Fruit fly (Drosophila melanogaster) whole organism, prepupa: ENCODE results near the gene CG31650.

Experiments
- Blimp-1 ChIP-seq: fragments of 200-800 bp; sonication (Bioruptor generic); optimal IDR thresholded peaks from 3 replicates; lab custom pipeline; 2017; ENCODE audit warnings: missing biosample characterization, missing genetic modification characterization, mild to moderate bottlenecking, moderate library complexity, missing genetic modification reagents
- CG10631 ChIP-seq: fragments of 200-800 bp; sonication (Bioruptor generic); optimal IDR thresholded peaks from 2 replicates; lab custom pipeline; 2016; ENCODE audit warnings: missing biosample characterization, missing genetic modification characterization
- CG10669 ChIP-seq: fragments of 200-800 bp; sonication (Bioruptor generic); optimal IDR thresholded peaks from 3 replicates; lab custom pipeline; 2018; ENCODE audit warnings: missing biosample characterization, mild to moderate bottlenecking, missing genetic modification characterization, moderate library complexity
- CG11902 ChIP-seq: fragments of 200-800 bp; sonication (Bioruptor generic); optimal IDR thresholded peaks from 3 replicates; lab custom pipeline; 2016; ENCODE audit warnings: missing biosample characterization, missing genetic modification characterization
- CG16779 ChIP-seq: fragments of 200-800 bp; sonication (Bioruptor generic); optimal IDR thresholded peaks from 3 replicates; lab custom pipeline; 2017; ENCODE audit warnings: missing biosample characterization, mild to moderate bottlenecking, missing genetic modification characterization
- CG3032 ChIP-seq: fragments of 200-800 bp; optimal IDR thresholded peaks from 2 replicates; lab custom pipeline; 2019; ENCODE audit warnings: missing biosample characterization, mild to moderate bottlenecking, missing genetic modification characterization, moderate library complexity
- CG31627 ChIP-seq: fragments of 200-800 bp; sonication (Bioruptor generic); optimal IDR thresholded peaks from 3 replicates; lab custom pipeline; 2016; ENCODE audit warnings: missing biosample characterization, missing genetic modification characterization
- CG32006 ChIP-seq: fragments of 200-800 bp; sonication (Bioruptor generic); optimal IDR thresholded peaks from 3 replicates; lab custom pipeline; 2017; ENCODE audit warnings: missing biosample characterization, mild to moderate bottlenecking, missing genetic modification characterization
- CG3919 ChIP-seq: fragments of 200-800 bp; sonication (Bioruptor generic); optimal IDR thresholded peaks from 3 replicates; lab custom pipeline; 2016; ENCODE audit warnings: missing biosample characterization, missing genetic modification characterization
- CG6163 ChIP-seq: fragments of 200-800 bp; sonication (Bioruptor generic); IDR thresholded peaks from 3 replicates; pipeline ENCODE4 v1.3.6; 2022; ENCODE audit warnings: missing biosample characterization, missing genetic modification characterization
- CG6276 ChIP-seq: fragments of 200-800 bp; sonication (Bioruptor generic); optimal IDR thresholded peaks from 2 replicates; lab custom pipeline; 2017; ENCODE audit warnings: missing biosample characterization, mild to moderate bottlenecking, missing genetic modification characterization
- CG6792 ChIP-seq: fragments of 200-800 bp; sonication (Bioruptor generic); optimal IDR thresholded peaks from 3 replicates; lab custom pipeline; 2016; ENCODE audit warnings: missing biosample characterization, missing genetic modification characterization
- CG6808 ChIP-seq: fragments of 200-800 bp; sonication (Bioruptor generic); optimal IDR thresholded peaks from 3 replicates; lab custom pipeline; 2017; ENCODE audit warnings: missing biosample characterization, missing genetic modification characterization, mild to moderate bottlenecking, moderate library complexity, missing genetic modification reagents
- CG6854 ChIP-seq: fragments of 200-800 bp; sonication (Bioruptor generic); optimal IDR thresholded peaks from 2 replicates; lab custom pipeline; 2017; ENCODE audit warnings: missing biosample characterization, mild to moderate bottlenecking, missing genetic modification characterization
- CG7368 ChIP-seq: fragments of 200-800 bp; sonication (Bioruptor generic); optimal IDR thresholded peaks from 3 replicates; lab custom pipeline; 2016; ENCODE audit warnings: missing biosample characterization, missing genetic modification characterization
- CG8319 ChIP-seq: fragments of 200-800 bp; sonication (Bioruptor generic); optimal IDR thresholded peaks from 3 replicates; lab custom pipeline; 2016; ENCODE audit warnings: missing biosample characterization, missing genetic modification characterization
- CG8632 ChIP-seq: fragments of 200-800 bp; sonication (Bioruptor generic); optimal IDR thresholded peaks from 3 replicates; lab custom pipeline; 2016; ENCODE audit warnings: missing biosample characterization, missing genetic modification characterization
- Eip75B ChIP-seq: fragments of 200-800 bp; sonication (Bioruptor generic); optimal IDR thresholded peaks from 3 replicates; lab custom pipeline; 2016; ENCODE audit warnings: missing biosample characterization, missing genetic modification characterization
- Eip78C ChIP-seq: fragments of 200-800 bp; sonication (Bioruptor generic); peaks from one replicate; lab custom pipeline; 2016; ENCODE audit warnings: missing biosample characterization, missing genetic modification characterization
- Ets21C ChIP-seq: fragments of 200-800 bp; sonication (Bioruptor generic); optimal IDR thresholded peaks from 3 replicates; lab custom pipeline; 2016; ENCODE audit warnings: missing biosample characterization, missing genetic modification characterization
- Ets96B ChIP-seq: fragments of 200-800 bp; optimal IDR thresholded peaks from 2 replicates; lab custom pipeline; 2019; ENCODE audit warnings: missing biosample characterization, mild to moderate bottlenecking, missing genetic modification characterization, moderate library complexity
- Gug ChIP-seq: fragments of 200-800 bp; sonication (Bioruptor generic); IDR thresholded peaks from 2 replicates; pipeline ENCODE4 v1.3.6; 2022; ENCODE audit warnings: missing biosample characterization, missing genetic modification characterization
- Hr38 ChIP-seq: sonication (Bioruptor generic); optimal IDR thresholded peaks from 2 replicates; lab custom pipeline; 2016; ENCODE audit warnings: missing biosample characterization, missing genetic modification characterization
- Hr39 ChIP-seq: fragments of 200-800 bp; sonication (Bioruptor generic); optimal IDR thresholded peaks from 2 replicates; lab custom pipeline; 2016; ENCODE audit warnings: missing biosample characterization, missing genetic modification characterization
- Met ChIP-seq: fragments of 200-800 bp; sonication (Bioruptor generic); optimal IDR thresholded peaks from 3 replicates; lab custom pipeline; 2016; ENCODE audit warnings: missing biosample characterization, missing genetic modification characterization
- Smox ChIP-seq: fragments of 200-800 bp; sonication (Bioruptor generic); optimal IDR thresholded peaks from 3 replicates; lab custom pipeline; 2016; ENCODE audit warnings: missing biosample characterization, missing genetic modification characterization
- Sox102F ChIP-seq: fragments of 200-800 bp; sonication (Bioruptor generic); optimal IDR thresholded peaks from 2 replicates; lab custom pipeline; 2016; ENCODE audit warnings: missing biosample characterization, mild to moderate bottlenecking, missing genetic modification characterization
- Sox14 ChIP-seq: fragments of 200-800 bp; sonication (Bioruptor generic); optimal IDR thresholded peaks from 3 replicates; lab custom pipeline; 2016; ENCODE audit warnings: missing biosample characterization, missing genetic modification characterization
- Sox15 ChIP-seq: fragments of 200-800 bp; sonication (Bioruptor generic); optimal IDR thresholded peaks from 3 replicates; lab custom pipeline; 2016; ENCODE audit warnings: missing biosample characterization, missing genetic modification characterization
- achi ChIP-seq: fragments of 200-800 bp; sonication (Bioruptor generic); optimal IDR thresholded peaks from 3 replicates; lab custom pipeline; 2016; ENCODE audit warnings: missing biosample characterization, missing genetic modification characterization
- acj6 ChIP-seq: fragments of 200-800 bp; sonication (Bioruptor generic); optimal IDR thresholded peaks from 3 replicates; lab custom pipeline; 2016; ENCODE audit warnings: missing biosample characterization, missing genetic modification characterization
- dac ChIP-seq: fragments of 200-800 bp; sonication (Bioruptor generic); optimal IDR thresholded peaks from 2 replicates; lab custom pipeline; 2017; ENCODE audit warnings: missing biosample characterization, mild to moderate bottlenecking, missing genetic modification characterization
- dsx ChIP-seq: fragments of 200-800 bp; optimal IDR thresholded peaks from 3 replicates; lab custom pipeline; 2019; ENCODE audit warnings: missing biosample characterization, mild to moderate bottlenecking, missing genetic modification characterization, moderate library complexity; ENCODE audit not compliant: poor library complexity, severe bottlenecking
- eg ChIP-seq: fragments of 200-800 bp; sonication (Bioruptor generic); IDR thresholded peaks from 3 replicates; pipeline ENCODE4 v1.3.6; 2022; ENCODE audit warnings: missing biosample characterization, missing genetic modification characterization
- esn ChIP-seq: fragments of 200-800 bp; sonication (Bioruptor generic); optimal IDR thresholded peaks from 2 replicates; lab custom pipeline; 2016; ENCODE audit warnings: missing biosample characterization, mild to moderate bottlenecking, missing genetic modification characterization, moderate library complexity
- fkh ChIP-seq: fragments of 200-800 bp; sonication (Bioruptor generic); optimal IDR thresholded peaks from 3 replicates; lab custom pipeline; 2017; ENCODE audit warnings: missing biosample characterization, mild to moderate bottlenecking, missing genetic modification characterization, moderate library complexity
- lz ChIP-seq: fragments of 200-800 bp; sonication (Bioruptor generic); optimal IDR thresholded peaks from 3 replicates; lab custom pipeline; 2016; ENCODE audit warnings: missing biosample characterization, missing genetic modification characterization
- net ChIP-seq: fragments of 200-800 bp; sonication (Bioruptor generic); optimal IDR thresholded peaks from 3 replicates; lab custom pipeline; 2016; ENCODE audit warnings: missing biosample characterization, missing genetic modification characterization
- pdm3 ChIP-seq: fragments of 200-800 bp; sonication (Bioruptor generic); optimal IDR thresholded peaks from 3 replicates; lab custom pipeline; 2016; ENCODE audit warnings: missing biosample characterization, missing genetic modification characterization
- salr ChIP-seq, 2 experiments: fragments of 200-800 bp; sonication (Bioruptor generic); optimal IDR thresholded peaks; 3 replicates each; lab custom pipeline; 2016 to 2018; ENCODE audit warnings: missing biosample characterization in 2 of 2, missing genetic modification characterization in 2 of 2, mild to moderate bottlenecking in 1 of 2
- spab ChIP-seq: fragments of 200-800 bp; sonication (Bioruptor generic); optimal IDR thresholded peaks from 2 replicates; lab custom pipeline; 2017; ENCODE audit warnings: missing biosample characterization, mild to moderate bottlenecking, missing genetic modification characterization, missing genetic modification reagents
- svp ChIP-seq: fragments of 200-800 bp; sonication (Bioruptor generic); peaks from one replicate; lab custom pipeline; 2016; ENCODE audit warnings: missing biosample characterization, missing genetic modification characterization
- topi ChIP-seq: fragments of 200-800 bp; sonication (Bioruptor generic); optimal IDR thresholded peaks from 3 replicates; lab custom pipeline; 2016; ENCODE audit warnings: missing biosample characterization, missing genetic modification characterization
- vri ChIP-seq: fragments of 200-800 bp; sonication (Bioruptor generic); optimal IDR thresholded peaks from 3 replicates; lab custom pipeline; 2016; ENCODE audit warnings: missing biosample characterization, mild to moderate bottlenecking, missing genetic modification characterization

CG31650 gene

dm6 chr2L:5044361-5044891, at the start of gene CG31650:
Gene CG31650 (minus strand): TSS chr2L:5044712.
- TF ChIP-seq fkh (GFP tag; lab: Kevin White, UChicago) (peak; percentile 48), Hr38 (GFP tag; lab: Kevin White, UChicago) (no peak), eg (GFP tag; lab: Robert Waterston, UW) (peak; percentile 14; the same call in 1 of the 3 replicates), svp (peak; percentile 40)

dm6 chr2L:5093772-5094350, 49.3 kb upstream of the CG31650 start, which contains the start of gene CG5828:
Gene CG5828 (plus strand): TSS chr2L:5093976.
- TF ChIP-seq CG7368 (GFP tag; lab: Kevin White, UChicago): no peak
- TF ChIP-seq CG16779 (tag; lab: Kevin White, UChicago): no peak
- no peak for TF ChIP-seq CG8319 (GFP tag; lab: Kevin White, UChicago)
- peak; percentile 31 for TF ChIP-seq Eip78C

DNA sequence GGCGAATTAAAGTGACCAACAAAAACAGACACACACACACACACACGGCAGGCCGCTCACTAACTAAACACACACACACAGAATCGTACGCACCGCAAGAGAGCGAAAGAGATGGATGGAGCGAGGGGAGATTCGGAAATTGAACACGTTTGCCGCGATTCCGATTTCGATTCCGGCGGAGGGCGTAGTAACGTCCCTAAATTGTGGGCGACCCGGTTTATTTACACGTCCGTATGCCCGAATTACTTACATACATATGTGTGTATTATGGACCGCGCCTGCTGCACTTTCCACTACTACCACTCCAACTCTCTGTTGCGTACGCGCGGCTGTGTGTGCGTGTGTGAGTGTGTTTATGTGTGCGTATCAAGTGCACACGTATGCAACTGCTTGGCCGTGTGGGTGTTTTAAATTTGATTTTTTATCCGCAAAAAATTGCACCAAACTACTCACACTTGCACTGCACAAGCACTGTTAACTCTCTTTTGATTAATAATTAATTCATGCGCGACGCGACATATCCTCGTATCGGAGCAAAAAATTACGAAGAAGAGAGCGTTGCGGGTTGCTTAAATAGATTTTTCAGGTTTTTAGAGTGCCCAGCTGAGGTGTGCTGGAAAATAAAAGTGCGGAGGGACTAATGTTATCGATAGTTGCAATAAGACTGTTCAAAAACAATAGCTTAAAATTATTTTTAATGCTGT, 48.6 kb upstream of the CG31650 start, which contains the start of gene Pgant5:
Gene Pgant5 (minus strand): TSS at position 601 of the 704 bp plus-strand sequence.
- TF ChIP-seq CG11902 (GFP tag; lab: Kevin White, UChicago) (no peak), Smox (no peak), CG32006 (GFP tag; lab: Kevin White, UChicago) (peak; percentile 17), CG6163 (GFP tag; lab: Robert Waterston, UW) (no peak), Met (GFP tag; lab: Kevin White, UChicago) (peak; percentile 15), CG10669 (no peak), vri (peak; percentile 39), achi (GFP tag; lab: Kevin White, UChicago) (no peak), CG3919 (GFP tag; lab: Kevin White, UChicago) (peak; percentile 24), esn (GFP tag; lab: Kevin White, UChicago) (peak; percentile 40), Gug (GFP tag; lab: Robert Waterston, UW) (no peak), Ets96B (tag; lab: Kevin White, UChicago) (peak; percentile 9), Sox15 (GFP tag; lab: Kevin White, UChicago) (no peak), fkh (GFP tag; lab: Kevin White, UChicago) (peak; percentile 78), pdm3 (GFP tag; lab: Kevin White, UChicago) (no peak), dac (GFP tag; lab: Kevin White, UChicago) (no peak), Hr39 (GFP tag; lab: Kevin White, UChicago) (no peak), CG6276 (GFP tag; lab: Kevin White, UChicago) (peak; percentile 13), CG7368 (GFP tag; lab: Kevin White, UChicago) (no peak), CG16779 (tag; lab: Kevin White, UChicago) (peak; percentile 46), net (peak; percentile 20), lz (GFP tag; lab: Kevin White, UChicago) (peak; percentile 6), CG6808 (GFP tag; lab: Kevin White, UChicago) (peak; percentile 40), CG31627 (GFP tag; lab: Kevin White, UChicago) (no peak), Sox14 (GFP tag; lab: Kevin White, UChicago) (peak; percentile 27), eg (GFP tag; lab: Robert Waterston, UW) (peak; percentile 32; the same call in 1 of the 3 replicates), Hr38 (GFP tag; lab: Kevin White, UChicago) (no peak), CG10631 (GFP tag; lab: Kevin White, UChicago) (no peak), svp (peak; percentile 70), Eip78C (peak; percentile 73), CG6792 (GFP tag; lab: Kevin White, UChicago) (peak; percentile 10), CG3032 (tag; lab: Kevin White, UChicago) (no peak), acj6 (GFP tag; lab: Kevin White, UChicago) (no peak), Blimp-1 (no peak), Sox102F (GFP tag; lab: Kevin White, UChicago) (peak; percentile 45), Ets21C (no peak), CG8632 (GFP tag; lab: Kevin White, UChicago) (no peak), Eip75B (GFP tag; lab: Kevin White, UChicago) (peak; percentile 20), salr (GFP tag; optimal IDR thresholded peaks at IDR 0.05; lab: Kevin White, UChicago) (peak in 1 of 2 experiments; percentile 2), dsx (GFP tag; lab: Kevin White, UChicago) (peak; percentile 26), spab (no peak), CG8319 (GFP tag; lab: Kevin White, UChicago) (no peak), CG6854 (GFP tag; lab: Kevin White, UChicago) (peak; percentile 36), topi (GFP tag; lab: Kevin White, UChicago) (peak; percentile 27)
